Worm (Caenorhabditis elegans): Measurements from ENCODE around the gene T19D2.3.

Gene T19D2.3

ce11 chrX:3925776-3926175 lies 13.3 kb upstream of the T19D2.3 start, which contains the start of gene T22B2.1:
Gene T22B2.1, plus strand, starts transcription at chrX:3926076.
- TF ChIP-seq hmbx-1 (tag; optimal IDR thresholded peaks at IDR 0.05), result no peak
- TF ChIP-seq ceh-13 (GFP tag; optimal IDR thresholded peaks at IDR 0.05), result no peak
- TF ChIP-seq tbx-37 (GFP tag; conservative IDR thresholded peaks at IDR 0.05), result no peak
- no peak for TF ChIP-seq ama-1 (optimal IDR thresholded peaks at IDR 0.05)
- TF ChIP-seq hnd-1 (tag; optimal IDR thresholded peaks at IDR 0.05), result no peak
- TF ChIP-seq flt-1 (GFP tag; IDR thresholded peaks at IDR 0.05), result no peak
- no peak for TF ChIP-seq scrt-1 (GFP tag; IDR thresholded peaks at IDR 0.05)
- TF ChIP-seq sea-1 (GFP tag; conservative IDR thresholded peaks at IDR 0.05), result no peak
- no peak for TF ChIP-seq ceh-36 (tag; optimal IDR thresholded peaks at IDR 0.05)
- TF ChIP-seq F13C5.2 (tag; optimal IDR thresholded peaks at IDR 0.05), result no peak
- no peak for TF ChIP-seq aly-1 (tag; optimal IDR thresholded peaks at IDR 0.05)
- no peak for TF ChIP-seq pes-1 (GFP tag; IDR thresholded peaks at IDR 0.05)
- TF ChIP-seq ets-7 (tag; optimal IDR thresholded peaks at IDR 0.05), result no peak
- TF ChIP-seq hmg-4 (GFP tag; optimal IDR thresholded peaks at IDR 0.05), result no peak
- no peak for TF ChIP-seq tbx-11 (GFP tag; IDR thresholded peaks at IDR 0.05)
- no peak for TF ChIP-seq tra-4 (tag; optimal IDR thresholded peaks at IDR 0.05)
- no peak for TF ChIP-seq B0310.2 (tag; optimal IDR thresholded peaks at IDR 0.05)

DNA sequence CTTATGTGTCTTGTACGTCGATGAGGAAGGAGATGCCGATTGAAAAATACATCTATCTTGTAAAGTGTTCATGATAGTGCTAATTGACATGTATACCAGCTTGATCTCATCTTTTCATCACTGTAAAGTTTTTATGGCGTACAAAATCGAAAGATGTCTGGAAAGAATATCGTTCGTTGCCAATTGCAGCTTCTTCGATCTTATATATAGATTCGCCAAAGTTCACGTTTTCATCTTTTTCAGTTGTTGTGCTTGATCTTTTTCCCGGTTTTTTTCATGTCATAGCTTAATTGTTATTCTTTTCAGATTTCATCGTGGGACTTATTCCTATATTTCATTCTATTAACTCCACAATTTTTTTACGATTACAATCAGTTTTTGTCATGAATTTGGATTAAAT lies 7.7 kb upstream of the T19D2.3 start, which contains the start of gene adt-3:
adt-3 (plus strand) TSS at position 301 of the 400 bp plus-strand sequence.
- TF ChIP-seq scrt-1 (GFP tag; IDR thresholded peaks at IDR 0.05) (no peak), sea-1 (GFP tag; conservative IDR thresholded peaks at IDR 0.05) (no peak), ama-1 (optimal IDR thresholded peaks at IDR 0.05) (no peak), hnd-1 (tag; optimal IDR thresholded peaks at IDR 0.05) (no peak), ets-7 (tag; optimal IDR thresholded peaks at IDR 0.05) (no peak), pes-1 (GFP tag; IDR thresholded peaks at IDR 0.05) (no peak), ceh-36 (tag; optimal IDR thresholded peaks at IDR 0.05) (no peak), tra-4 (tag; optimal IDR thresholded peaks at IDR 0.05) (no peak), tbx-11 (GFP tag; IDR thresholded peaks at IDR 0.05) (no peak)

DNA sequence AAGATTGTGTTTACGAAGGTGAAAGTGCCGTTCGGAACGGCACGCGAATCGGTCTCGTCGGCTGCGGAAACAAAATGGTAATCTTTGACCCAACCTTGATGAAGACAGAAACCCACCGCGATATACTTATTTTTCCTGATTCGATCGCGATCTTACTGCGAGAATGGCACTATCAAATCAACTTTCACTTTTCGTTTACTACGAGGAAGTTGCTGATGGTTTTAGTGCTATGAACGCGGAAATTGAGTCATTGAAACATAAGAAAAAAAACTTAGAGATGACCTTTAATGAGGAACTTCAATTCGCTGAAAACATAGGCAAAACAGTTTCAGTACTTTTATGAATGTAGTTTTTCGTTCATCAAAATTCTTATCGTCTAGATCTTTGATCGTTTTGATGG lies 6.4 kb upstream of the T19D2.3 start:
- TF ChIP-seq B0310.2 (tag; optimal IDR thresholded peaks at IDR 0.05) (no peak), flt-1 (GFP tag; IDR thresholded peaks at IDR 0.05) (no peak), sea-1 (GFP tag; conservative IDR thresholded peaks at IDR 0.05) (no peak), ama-1 (optimal IDR thresholded peaks at IDR 0.05) (no peak), hmg-4 (GFP tag; optimal IDR thresholded peaks at IDR 0.05) (no peak), ceh-36 (tag; optimal IDR thresholded peaks at IDR 0.05) (no peak), ceh-13 (GFP tag; optimal IDR thresholded peaks at IDR 0.05) (no peak), F13C5.2 (tag; optimal IDR thresholded peaks at IDR 0.05) (no peak), hmbx-1 (tag; optimal IDR thresholded peaks at IDR 0.05) (no peak), tbx-37 (GFP tag; conservative IDR thresholded peaks at IDR 0.05) (no peak), scrt-1 (GFP tag; IDR thresholded peaks at IDR 0.05) (no peak), tbx-11 (GFP tag; IDR thresholded peaks at IDR 0.05) (no peak), pes-1 (GFP tag; IDR thresholded peaks at IDR 0.05) (no peak), tra-4 (tag; optimal IDR thresholded peaks at IDR 0.05) (no peak), ets-7 (tag; optimal IDR thresholded peaks at IDR 0.05) (no peak)

DNA sequence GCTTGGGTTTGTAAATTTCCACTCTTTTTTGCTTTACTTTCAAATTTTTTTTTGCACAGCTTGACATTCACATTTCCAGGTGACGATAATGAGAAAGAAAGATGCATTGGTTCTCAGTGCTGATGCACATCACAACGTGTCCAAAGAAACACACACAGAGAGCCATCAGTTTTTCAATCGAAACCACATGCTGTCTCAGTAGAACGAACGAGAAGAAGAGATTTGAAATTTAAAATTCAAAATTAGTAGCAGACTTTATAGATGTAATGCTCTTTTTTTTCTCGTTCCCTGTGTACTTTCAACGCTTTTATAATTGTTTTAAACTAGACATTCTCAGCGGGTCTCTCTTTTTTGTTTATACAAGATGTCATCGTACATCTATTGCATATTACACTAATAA lies 1.6 kb upstream of the T19D2.3 start:
- TF ChIP-seq tra-4 (tag; optimal IDR thresholded peaks at IDR 0.05), result no peak
- TF ChIP-seq F13C5.2 (tag; optimal IDR thresholded peaks at IDR 0.05), result no peak
- TF ChIP-seq B0310.2 (tag; optimal IDR thresholded peaks at IDR 0.05), result no peak
- TF ChIP-seq aly-1 (tag; optimal IDR thresholded peaks at IDR 0.05), result no peak
- TF ChIP-seq flt-1 (GFP tag; IDR thresholded peaks at IDR 0.05), result no peak
- no peak for TF ChIP-seq tbx-37 (GFP tag; conservative IDR thresholded peaks at IDR 0.05)
- TF ChIP-seq hmbx-1 (tag; optimal IDR thresholded peaks at IDR 0.05), result no peak
- no peak for TF ChIP-seq hnd-1 (tag; optimal IDR thresholded peaks at IDR 0.05)
- TF ChIP-seq scrt-1 (GFP tag; IDR thresholded peaks at IDR 0.05), result no peak
- no peak for TF ChIP-seq pes-1 (GFP tag; IDR thresholded peaks at IDR 0.05)
- no peak for TF ChIP-seq sea-1 (GFP tag; conservative IDR thresholded peaks at IDR 0.05)
- no peak for TF ChIP-seq ceh-36 (tag; optimal IDR thresholded peaks at IDR 0.05)
- TF ChIP-seq hmg-4 (GFP tag; optimal IDR thresholded peaks at IDR 0.05), result no peak
- no peak for TF ChIP-seq ets-7 (tag; optimal IDR thresholded peaks at IDR 0.05)

DNA sequence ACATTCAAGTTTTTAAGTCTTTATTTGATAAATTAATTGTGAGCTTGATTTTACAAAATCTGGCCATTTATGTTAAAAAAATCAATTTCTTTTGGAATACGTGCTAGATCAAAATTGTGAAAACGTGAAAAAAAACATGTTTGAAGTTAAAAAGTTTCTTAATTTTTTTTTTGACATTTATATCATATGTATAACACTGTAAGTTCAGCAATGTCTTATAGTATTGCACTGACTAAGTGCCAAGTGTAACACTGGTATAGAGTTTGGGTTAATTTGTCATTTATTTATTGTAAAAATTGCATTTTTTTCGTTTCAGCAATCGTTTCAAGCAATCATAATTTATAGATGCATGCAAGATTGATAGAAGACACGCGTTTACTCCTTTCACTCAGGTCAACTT lies 1.2 kb upstream of the T19D2.3 start:
- TF ChIP-seq tra-4 (tag; optimal IDR thresholded peaks at IDR 0.05), result no peak
- TF ChIP-seq B0310.2 (tag; optimal IDR thresholded peaks at IDR 0.05), result no peak
- no peak for TF ChIP-seq ceh-36 (tag; optimal IDR thresholded peaks at IDR 0.05)
- TF ChIP-seq ets-7 (tag; optimal IDR thresholded peaks at IDR 0.05), result no peak
- TF ChIP-seq flt-1 (GFP tag; IDR thresholded peaks at IDR 0.05), result no peak
- TF ChIP-seq ama-1 (optimal IDR thresholded peaks at IDR 0.05), result no peak
- TF ChIP-seq tbx-11 (GFP tag; IDR thresholded peaks at IDR 0.05), result no peak
- TF ChIP-seq pes-1 (GFP tag; IDR thresholded peaks at IDR 0.05), result no peak
- no peak for TF ChIP-seq scrt-1 (GFP tag; IDR thresholded peaks at IDR 0.05)
- TF ChIP-seq aly-1 (tag; optimal IDR thresholded peaks at IDR 0.05), result no peak
- TF ChIP-seq sea-1 (GFP tag; conservative IDR thresholded peaks at IDR 0.05), result no peak
- TF ChIP-seq ceh-13 (GFP tag; optimal IDR thresholded peaks at IDR 0.05), result no peak
- no peak for TF ChIP-seq hnd-1 (tag; optimal IDR thresholded peaks at IDR 0.05)
- TF ChIP-seq hmbx-1 (tag; optimal IDR thresholded peaks at IDR 0.05), result no peak

DNA sequence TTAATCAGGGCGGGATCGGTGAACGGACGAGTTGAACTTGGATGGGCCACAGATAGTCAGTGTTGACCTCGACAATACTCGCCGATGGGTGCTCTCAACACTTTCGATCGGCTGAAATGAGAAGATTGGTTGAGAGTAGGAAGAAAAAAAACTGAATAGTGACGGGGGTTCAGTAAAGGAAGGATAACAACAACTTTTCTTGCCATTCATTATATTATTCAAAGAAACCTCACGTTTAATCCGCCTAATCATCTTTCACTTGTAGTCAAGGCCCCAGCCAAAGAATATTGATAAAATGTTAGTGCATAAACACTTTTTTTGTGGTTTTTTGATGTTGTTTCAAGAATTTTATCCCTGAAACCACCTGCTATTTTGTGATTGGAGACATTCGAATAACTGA lies 3.2 kb downstream of the T19D2.3 start, which contains the start of gene T19D2.13:
T19D2.13 (minus strand) TSS at position 101 of the 400 bp plus-strand sequence.
- TF ChIP-seq pes-1 (GFP tag; IDR thresholded peaks at IDR 0.05), result no peak
- TF ChIP-seq tra-4 (tag; optimal IDR thresholded peaks at IDR 0.05), result no peak
- TF ChIP-seq sea-1 (GFP tag; conservative IDR thresholded peaks at IDR 0.05), result no peak
- no peak for TF ChIP-seq hmbx-1 (tag; optimal IDR thresholded peaks at IDR 0.05)
- no peak for TF ChIP-seq ets-7 (tag; optimal IDR thresholded peaks at IDR 0.05)
- no peak for TF ChIP-seq tbx-37 (GFP tag; conservative IDR thresholded peaks at IDR 0.05)
- TF ChIP-seq scrt-1 (GFP tag; IDR thresholded peaks at IDR 0.05), result no peak

ce11 chrX:3943213-3943612 lies 4.2 kb downstream of the T19D2.3 start, which contains the start of gene ptp-4A2:
Gene ptp-4A2, minus strand, starts transcription at chrX:3943313.
- no peak for TF ChIP-seq hmg-4 (GFP tag; optimal IDR thresholded peaks at IDR 0.05)
- no peak for TF ChIP-seq scrt-1 (GFP tag; IDR thresholded peaks at IDR 0.05)
- TF ChIP-seq hnd-1 (tag; optimal IDR thresholded peaks at IDR 0.05), result no peak
- TF ChIP-seq ceh-13 (GFP tag; optimal IDR thresholded peaks at IDR 0.05), result no peak

Data from whole organism, early embryonic.